Fruit fly (Drosophila melanogaster) whole organism, embryonic: ENCODE data around the gene CG10598.

Source experiments
- ATbp ChIP-seq: fragments of 200-800 bp; sonication (Bioruptor generic); optimal IDR thresholded peaks from 2 replicates; lab custom pipeline; 2017; ENCODE audit warnings: missing biosample characterization, mild to moderate bottlenecking, missing genetic modification characterization, missing genetic modification reagents
- Asciz ChIP-seq: fragments of 200-800 bp; sonication (Bioruptor generic); optimal IDR thresholded peaks from 2 replicates; lab custom pipeline; 2017; ENCODE audit warnings: missing biosample characterization, mild to moderate bottlenecking, missing genetic modification characterization, missing genetic modification reagents
- BtbVII ChIP-seq: fragments of 200-800 bp; sonication (Bioruptor generic); optimal IDR thresholded peaks from 3 replicates; lab custom pipeline; 2017; ENCODE audit warnings: missing biosample characterization, mild to moderate bottlenecking, missing genetic modification characterization
- CG10147 ChIP-seq: fragments of 200-800 bp; sonication (Bioruptor generic); optimal IDR thresholded peaks from 2 replicates; lab custom pipeline; 2019; ENCODE audit warnings: missing biosample characterization, mild to moderate bottlenecking, missing genetic modification characterization, moderate library complexity
- CG10431 ChIP-seq: fragments of 200-800 bp; sonication (Bioruptor generic); optimal IDR thresholded peaks from 3 replicates; lab custom pipeline; 2018; ENCODE audit warnings: missing biosample characterization, mild to moderate bottlenecking, missing genetic modification characterization
- CG11398 ChIP-seq: fragments of 200-800 bp; sonication (Bioruptor generic); optimal IDR thresholded peaks from 2 replicates; lab custom pipeline; 2016; ENCODE audit warnings: missing biosample characterization, missing genetic modification characterization
- CG12071 ChIP-seq: fragments of 200-800 bp; sonication (Bioruptor generic); optimal IDR thresholded peaks from 3 replicates; lab custom pipeline; 2018; ENCODE audit warnings: missing biosample characterization, mild to moderate bottlenecking, missing genetic modification characterization
- CG12769 ChIP-seq: fragments of 200-800 bp; sonication (Bioruptor generic); optimal IDR thresholded peaks from 2 replicates; lab custom pipeline; 2019; ENCODE audit warnings: missing biosample characterization, mild to moderate bottlenecking, missing genetic modification characterization, moderate library complexity
- CG15479 ChIP-seq: fragments of 200-800 bp; sonication (Bioruptor generic); optimal IDR thresholded peaks from 3 replicates; lab custom pipeline; 2019; ENCODE audit warnings: missing biosample characterization, mild to moderate bottlenecking, missing genetic modification characterization, moderate library complexity
- CG1602 ChIP-seq: fragments of 200-800 bp; sonication (Bioruptor generic); optimal IDR thresholded peaks from 3 replicates; lab custom pipeline; 2016; ENCODE audit warnings: missing biosample characterization, missing genetic modification characterization
- CG16813 ChIP-seq: fragments of 200-800 bp; sonication (Bioruptor generic); IDR thresholded peaks from 3 replicates; pipeline ENCODE4 v1.3.6; 2022; ENCODE audit warnings: missing biosample characterization, missing genetic modification characterization; ENCODE audit not compliant: partially characterized antibody
- CG18764 ChIP-seq: fragments of 200-800 bp; sonication (Bioruptor generic); optimal IDR thresholded peaks from 3 replicates; lab custom pipeline; 2016; ENCODE audit warnings: missing biosample characterization, missing genetic modification characterization
- CG2875 ChIP-seq: fragments of 200-800 bp; sonication (Bioruptor generic); optimal IDR thresholded peaks from 2 replicates; lab custom pipeline; 2017; ENCODE audit warnings: missing biosample characterization, mild to moderate bottlenecking, missing genetic modification characterization, missing genetic modification reagents
- CG2889 ChIP-seq: fragments of 200-800 bp; sonication (Bioruptor generic); IDR thresholded peaks from 3 replicates; pipeline ENCODE4 v1.3.6; 2022; ENCODE audit warnings: missing biosample characterization, missing genetic modification characterization
- CG31441 ChIP-seq: fragments of 200-800 bp; sonication (Bioruptor generic); IDR thresholded peaks from 2 replicates; pipeline ENCODE4 v1.3.6; 2022; ENCODE audit warnings: missing biosample characterization, missing genetic modification characterization
- CG32532 ChIP-seq: fragments of 200-800 bp; sonication (Bioruptor generic); IDR thresholded peaks from 2 replicates; pipeline ENCODE4 v1.3.6; 2022; ENCODE audit warnings: missing biosample characterization, missing genetic modification characterization
- CG34422 ChIP-seq: fragments of 200-800 bp; sonication (Bioruptor generic); IDR thresholded peaks from 3 replicates; pipeline ENCODE4 v1.3.6; 2022; ENCODE audit warnings: missing biosample characterization, missing genetic modification characterization
- CG4617 ChIP-seq: fragments of 200-800 bp; sonication (Bioruptor generic); optimal IDR thresholded peaks from 3 replicates; lab custom pipeline; 2016; ENCODE audit warnings: missing biosample characterization, missing genetic modification characterization, borderline replicate concordance
- CG5953 ChIP-seq: fragments of 200-800 bp; sonication (Bioruptor generic); IDR thresholded peaks from 2 replicates; pipeline ENCODE4 v1.3.6; 2022; ENCODE audit warnings: missing biosample characterization, missing genetic modification characterization
- CG7963 ChIP-seq: fragments of 200-800 bp; sonication (Bioruptor generic); IDR thresholded peaks from 3 replicates; pipeline ENCODE4 v1.3.6; 2022; ENCODE audit warnings: missing biosample characterization, missing genetic modification characterization; ENCODE audit not compliant: partially characterized antibody
- CG8290 ChIP-seq, 3 experiments: fragments of 200-800 bp; sonication (Bioruptor generic); optimal IDR thresholded peaks; 2 replicates each; lab custom pipeline; 2016 to 2019; ENCODE audit warnings: missing biosample characterization in 3 of 3, missing genetic modification characterization in 3 of 3, mild to moderate bottlenecking in 2 of 3, moderate library complexity in 1 of 3
- CoRest ChIP-seq: fragments of 200-800 bp; sonication (Bioruptor generic); optimal IDR thresholded peaks from 3 replicates; lab custom pipeline; 2018; ENCODE audit warnings: missing biosample characterization, mild to moderate bottlenecking, missing genetic modification characterization, moderate library complexity
- E2f1 ChIP-seq: fragments of 200-800 bp; sonication (Bioruptor generic); IDR thresholded peaks from 2 replicates; pipeline ENCODE4 v1.3.6; 2022; ENCODE audit warnings: missing biosample characterization, missing genetic modification characterization
- Fer3 ChIP-seq: fragments of 200-800 bp; sonication (Bioruptor generic); optimal IDR thresholded peaks from 2 replicates; lab custom pipeline; 2018; ENCODE audit warnings: missing biosample characterization, mild to moderate bottlenecking, missing genetic modification characterization, moderate library complexity
- Hey ChIP-seq: fragments of 200-800 bp; sonication (Bioruptor generic); optimal IDR thresholded peaks from 3 replicates; lab custom pipeline; 2018; ENCODE audit warnings: missing biosample characterization, mild to moderate bottlenecking, missing genetic modification characterization
- Lim3 ChIP-seq: fragments of 200-800 bp; sonication (Bioruptor generic); IDR thresholded peaks from 2 replicates; pipeline ENCODE4 v1.3.6; 2022; ENCODE audit warnings: missing biosample characterization, missing genetic modification characterization
- MESR4 ChIP-seq: fragments of 200-800 bp; sonication (Bioruptor generic); optimal IDR thresholded peaks from 2 replicates; lab custom pipeline; 2018; ENCODE audit warnings: missing biosample characterization, mild to moderate bottlenecking, missing genetic modification characterization, moderate library complexity
- Mrtf ChIP-seq: fragments of 200-800 bp; sonication (Bioruptor generic); IDR thresholded peaks from 3 replicates; pipeline ENCODE4 v1.3.6; 2022; ENCODE audit warnings: missing biosample characterization, missing genetic modification characterization
- Pdp1 ChIP-seq, 2 experiments: fragments of 200-800 bp; sonication (Bioruptor generic); optimal IDR thresholded peaks; 3 replicates each; lab custom pipeline; 2016; ENCODE audit warnings: missing biosample characterization in 2 of 2, missing genetic modification characterization in 2 of 2, mild to moderate bottlenecking in 1 of 2, moderate library complexity in 1 of 2
- Rfx ChIP-seq: fragments of 200-800 bp; sonication (Bioruptor generic); IDR thresholded peaks from 2 replicates; pipeline ENCODE4 v1.3.6; 2022; ENCODE audit warnings: missing biosample characterization, missing genetic modification characterization
- Rx ChIP-seq: fragments of 200-800 bp; sonication (Bioruptor generic); IDR thresholded peaks from 2 replicates; pipeline ENCODE4 v1.3.6; 2022; ENCODE audit warnings: missing biosample characterization, missing genetic modification characterization
- Trl ChIP-seq, 3 experiments: fragments of >200 bp in 2 of 3; fragments of 200-800 bp in 1 of 3; sonication (Bioruptor generic) in 1 of 3; optimal IDR thresholded peaks; 2 replicates in 1 of 3; 3 replicates in 2 of 3; lab custom pipeline; 2016 to 2017; ENCODE audit warnings: missing biosample characterization in 1 of 3, missing genetic modification characterization in 1 of 3
- ac ChIP-seq: fragments of 200-800 bp; sonication (Bioruptor generic); optimal IDR thresholded peaks from 3 replicates; lab custom pipeline; 2017; ENCODE audit warnings: missing biosample characterization, mild to moderate bottlenecking, missing genetic modification characterization
- ase ChIP-seq: fragments of 200-800 bp; sonication (Bioruptor generic); IDR thresholded peaks from 3 replicates; pipeline ENCODE4 v1.3.6; 2022; ENCODE audit warnings: missing biosample characterization, missing genetic modification characterization
- cad ChIP-seq: fragments of >200 bp; optimal IDR thresholded peaks from 2 replicates; lab custom pipeline; 2017; ENCODE audit warnings: missing biosample characterization, missing genetic modification characterization
- cato ChIP-seq: fragments of 200-800 bp; sonication (Bioruptor generic); optimal IDR thresholded peaks from 2 replicates; lab custom pipeline; 2016; ENCODE audit warnings: missing biosample characterization, missing genetic modification characterization, borderline replicate concordance
- chif ChIP-seq, 2 experiments: fragments of 200-800 bp; sonication (Bioruptor generic); optimal IDR thresholded peaks; 3 replicates each; lab custom pipeline; 2016; ENCODE audit warnings: missing biosample characterization in 2 of 2, missing genetic modification characterization in 2 of 2
- crc ChIP-seq: fragments of 200-800 bp; sonication (Bioruptor generic); optimal IDR thresholded peaks from 2 replicates; lab custom pipeline; 2016; ENCODE audit warnings: missing biosample characterization, missing genetic modification characterization
- emc ChIP-seq: fragments of 200-800 bp; sonication (Bioruptor generic); optimal IDR thresholded peaks from 2 replicates; lab custom pipeline; 2016; ENCODE audit warnings: missing biosample characterization, missing genetic modification characterization
- fd3F ChIP-seq: fragments of 200-800 bp; sonication (Bioruptor generic); optimal IDR thresholded peaks from 2 replicates; lab custom pipeline; 2018; ENCODE audit warnings: missing biosample characterization, mild to moderate bottlenecking, missing genetic modification characterization, moderate library complexity
- kah ChIP-seq: fragments of 200-800 bp; sonication (Bioruptor generic); optimal IDR thresholded peaks from 2 replicates; lab custom pipeline; 2018; ENCODE audit warnings: missing biosample characterization, mild to moderate bottlenecking, missing genetic modification characterization
- luna ChIP-seq: fragments of 200-800 bp; sonication (Bioruptor generic); optimal IDR thresholded peaks from 2 replicates; lab custom pipeline; 2016; ENCODE audit warnings: missing biosample characterization, missing genetic modification characterization
- mld ChIP-seq: fragments of 200-800 bp; sonication (Bioruptor generic); IDR thresholded peaks from 3 replicates; pipeline ENCODE4 v1.3.6; 2022; ENCODE audit warnings: missing biosample characterization, missing genetic modification characterization; ENCODE audit not compliant: partially characterized antibody
- ro ChIP-seq: fragments of 200-800 bp; sonication (Bioruptor generic); IDR thresholded peaks from 2 replicates; pipeline ENCODE4 v1.3.6; 2022; ENCODE audit warnings: missing biosample characterization, missing genetic modification characterization
- run ChIP-seq: fragments of 200-800 bp; sonication (Bioruptor generic); optimal IDR thresholded peaks from 3 replicates; lab custom pipeline; 2018; ENCODE audit warnings: missing biosample characterization, mild to moderate bottlenecking, missing genetic modification characterization
- sens ChIP-seq: fragments of 200-800 bp; sonication (Bioruptor generic); peaks from one replicate; lab custom pipeline; 2016; ENCODE audit warnings: missing biosample characterization, missing genetic modification characterization
- sim ChIP-seq: fragments of 200-800 bp; sonication (Bioruptor generic); IDR thresholded peaks from 2 replicates; pipeline ENCODE4 v1.3.6; 2022; ENCODE audit warnings: missing biosample characterization, missing genetic modification characterization
- ssp ChIP-seq: fragments of 200-800 bp; sonication (Bioruptor generic); IDR thresholded peaks from 2 replicates; pipeline ENCODE4 v1.3.6; 2022; ENCODE audit warnings: missing biosample characterization, missing genetic modification characterization
- tup ChIP-seq: fragments of 200-800 bp; sonication (Bioruptor generic); optimal IDR thresholded peaks from 2 replicates; lab custom pipeline; 2016; ENCODE audit warnings: missing biosample characterization, mild to moderate bottlenecking, missing genetic modification characterization, moderate library complexity
- vnd ChIP-seq: fragments of 200-800 bp; sonication (Bioruptor generic); IDR thresholded peaks from 3 replicates; pipeline ENCODE4 v1.3.6; 2022; ENCODE audit warnings: missing biosample characterization, missing genetic modification characterization; ENCODE audit not compliant: partially characterized antibody

CG10598 gene

dm6 chrX:17176542-17176941 lies 50.1 kb downstream of the CG10598 start (continued):
- peak; percentile 63 for TF ChIP-seq E2f1
- no peak for TF ChIP-seq vnd (GFP tag; lab: Robert Waterston, UW)
- TF ChIP-seq Rfx (GFP tag; lab: Robert Waterston, UW): peak; percentile 79
- TF ChIP-seq Lim3 (GFP tag; lab: Robert Waterston, UW): no peak
- peak; percentile 62; the same call in 1 of the 3 replicates for TF ChIP-seq CG34422
- no peak for TF ChIP-seq BtbVII (GFP tag; lab: Kevin White, UChicago)
- TF ChIP-seq ssp (GFP tag; lab: Robert Waterston, UW): no peak
- TF ChIP-seq Mrtf (GFP tag; lab: Robert Waterston, UW): peak; percentile 67; the same call in 2 of the 3 replicates
- peak; percentile 25 for TF ChIP-seq run
- TF ChIP-seq CG15479 (GFP tag; lab: Kevin White, UChicago): no peak
- no peak for TF ChIP-seq Hey (tag; lab: Kevin White, UChicago)
- TF ChIP-seq cad (GFP tag; lab: Kevin White, UChicago): no peak
- TF ChIP-seq chif (GFP tag; optimal IDR thresholded peaks at IDR 0.05; lab: Kevin White, UChicago): peak in 1 of 2 experiments; percentile 44
- TF ChIP-seq CG32532 (GFP tag; lab: Robert Waterston, UW): peak; percentile 71
- TF ChIP-seq CG12769 (tag; lab: Kevin White, UChicago): peak; percentile 32
- no peak for TF ChIP-seq CG8290 (GFP tag; optimal IDR thresholded peaks at IDR 0.05; lab: Kevin White, UChicago)
- peak in 1 of 2 experiments; percentile 47 for TF ChIP-seq CG8290 (tag; optimal IDR thresholded peaks at IDR 0.05; lab: Kevin White, UChicago)
- TF ChIP-seq CG1602 (GFP tag; lab: Kevin White, UChicago): no peak
- TF ChIP-seq CG10147 (GFP tag; lab: Kevin White, UChicago): no peak
- TF ChIP-seq luna: no peak
- TF ChIP-seq ac: no peak
- peak; percentile 72 for TF ChIP-seq ase
- TF ChIP-seq mld (GFP tag; lab: Robert Waterston, UW): no peak
- TF ChIP-seq cato (GFP tag; lab: Kevin White, UChicago): no peak
- no peak for TF ChIP-seq emc
- peak; percentile 83 for TF ChIP-seq sens (GFP tag; lab: Kevin White, UChicago)
- TF ChIP-seq CG4617: no peak
- no peak for TF ChIP-seq CG5953 (GFP tag; lab: Robert Waterston, UW)
- peak; percentile 16 for TF ChIP-seq ATbp (GFP tag; lab: Kevin White, UChicago)
- peak; percentile 18 for TF ChIP-seq CG12071 (GFP tag; lab: Kevin White, UChicago)
- TF ChIP-seq CG2889 (GFP tag; lab: Robert Waterston, UW): no peak
- TF ChIP-seq CG7963: no peak
- TF ChIP-seq crc (GFP tag; lab: Kevin White, UChicago): no peak
- no peak for TF ChIP-seq CG10431 (GFP tag; lab: Kevin White, UChicago)
- TF ChIP-seq kah (GFP tag; lab: Kevin White, UChicago): no peak
- TF ChIP-seq fd3F (GFP tag; lab: Kevin White, UChicago): peak; percentile 10
- no peak for TF ChIP-seq Trl (optimal IDR thresholded peaks at IDR 0.05; lab: Kevin White, UChicago)
- peak; percentile 59 for TF ChIP-seq Trl (GFP tag; optimal IDR thresholded peaks at IDR 0.05; lab: Kevin White, UChicago)
- no peak for TF ChIP-seq CG11398 (GFP tag; lab: Kevin White, UChicago)
- no peak for TF ChIP-seq sim (GFP tag; lab: Robert Waterston, UW)
- TF ChIP-seq CG31441: no peak
- TF ChIP-seq tup: no peak
- TF ChIP-seq ro (GFP tag; lab: Robert Waterston, UW): no peak
- TF ChIP-seq CG2875 (GFP tag; lab: Kevin White, UChicago): no peak
- peak; percentile 47 for TF ChIP-seq Asciz (GFP tag; lab: Kevin White, UChicago)
- TF ChIP-seq MESR4: no peak
- peak; percentile 47; the same call in 1 of the 2 replicates for TF ChIP-seq Rx (GFP tag; lab: Robert Waterston, UW)
- peak; percentile 44 for TF ChIP-seq Fer3 (tag; lab: Kevin White, UChicago)
- no peak for TF ChIP-seq CG16813 (GFP tag; lab: Robert Waterston, UW)
- peak; percentile 7 for TF ChIP-seq CG18764 (GFP tag; lab: Kevin White, UChicago)
- TF ChIP-seq Pdp1 (GFP tag; optimal IDR thresholded peaks at IDR 0.05; lab: Kevin White, UChicago): peak; percentile 27 to 47
- TF ChIP-seq CoRest (tag; lab: Kevin White, UChicago): peak; percentile 40
